Fruit fly (Drosophila melanogaster) whole organism: ENCODE data around the gene CG43638.

ENCODE experiments used
- CG8478 ChIP-seq: fragments of >200 bp; optimal IDR thresholded peaks from 2 replicates; lab custom pipeline; 2018; ENCODE audit warnings: inconsistent platforms
- Dll ChIP-seq: fragments of >200 bp; optimal IDR thresholded peaks from 2 replicates; lab custom pipeline; 2017
- EcR ChIP-seq, 2 experiments: fragments of >200 bp; optimal IDR thresholded peaks; 2 replicates each; lab custom pipeline; 2017; ENCODE audit warnings: missing biosample characterization in 2 of 2, missing genetic modification characterization in 2 of 2, missing genetic modification reagents in 2 of 2
- pan ChIP-seq: fragments of >200 bp; optimal IDR thresholded peaks from 2 replicates; lab custom pipeline; 2017
- psq ChIP-seq: fragments of >200 bp; optimal IDR thresholded peaks from 2 replicates; lab custom pipeline; 2017
- usp ChIP-seq: fragments of >200 bp; optimal IDR thresholded peaks from 2 replicates; lab custom pipeline; 2017; ENCODE audit warnings: missing biosample characterization, missing genetic modification characterization, mixed read lengths

- TF ChIP-seq usp, result no peak
- no peak for TF ChIP-seq psq (lab: Kevin White, UChicago)
- TF ChIP-seq EcR (GFP tag; optimal IDR thresholded peaks at IDR 0.05; lab: Kevin White, UChicago), result no peak
- TF ChIP-seq pan (lab: Kevin White, UChicago), result no peak
- no peak for TF ChIP-seq CG8478 (lab: Kevin White, UChicago)
- no peak for TF ChIP-seq Dll (lab: Kevin White, UChicago)
These were observed 14.0 kb downstream of the CG43638 start for dm6 chr3L:12058293-12058842.
